Worm (Caenorhabditis elegans): Measurements from ENCODE around the gene spr-1.

spr-1 gene

ce11 chrV:8092385-8092784 lies 36.8 kb downstream of the spr-1 start, which contains the start of gene str-129:
TSS of gene str-129 (minus strand) at chrV:8092485.
- no peak for TF ChIP-seq R02D3.7 (tag; optimal IDR thresholded peaks at IDR 0.05)
- TF ChIP-seq ztf-1 (GFP tag; conservative IDR thresholded peaks at IDR 0.05), result no peak
- TF ChIP-seq sem-4 (tag; optimal IDR thresholded peaks at IDR 0.05), result no peak
- no peak for TF ChIP-seq sma-3 (GFP tag; optimal IDR thresholded peaks at IDR 0.05)
- no peak for TF ChIP-seq lin-13 (GFP tag; optimal IDR thresholded peaks at IDR 0.05)
- no peak for TF ChIP-seq aly-2 (tag; optimal IDR thresholded peaks at IDR 0.05)
- no peak for TF ChIP-seq mdl-1 (tag; optimal IDR thresholded peaks at IDR 0.05)
- TF ChIP-seq fos-1 (tag; optimal IDR thresholded peaks at IDR 0.05), result no peak
- no peak for TF ChIP-seq crh-2 (tag; optimal IDR thresholded peaks at IDR 0.05)
- TF ChIP-seq alr-1 (tag; optimal IDR thresholded peaks at IDR 0.05), result no peak
- TF ChIP-seq F13H6.1 (tag; optimal IDR thresholded peaks at IDR 0.05), result no peak
- no peak for TF ChIP-seq nhr-11 (tag; optimal IDR thresholded peaks at IDR 0.05)
- no peak for TF ChIP-seq dmd-4 (tag; optimal IDR thresholded peaks at IDR 0.05)
- TF ChIP-seq nhr-21 (tag; optimal IDR thresholded peaks at IDR 0.05), result no peak
- no peak for TF ChIP-seq nhr-25 (tag; optimal IDR thresholded peaks at IDR 0.05)
- TF ChIP-seq nhr-6 (tag; optimal IDR thresholded peaks at IDR 0.05), result no peak
- TF ChIP-seq unc-62 (GFP tag; optimal IDR thresholded peaks at IDR 0.05), result no peak

- no peak for TF ChIP-seq gmeb-1 (tag; optimal IDR thresholded peaks at IDR 0.05)
- TF ChIP-seq nhr-11 (tag; optimal IDR thresholded peaks at IDR 0.05), result no peak
- no peak for TF ChIP-seq ceh-82 (tag; optimal IDR thresholded peaks at IDR 0.05)
- TF ChIP-seq skn-1 (tag; optimal IDR thresholded peaks at IDR 0.05), result no peak
- no peak for TF ChIP-seq nhr-77 (tag; optimal IDR thresholded peaks at IDR 0.05)
- TF ChIP-seq blmp-1 (tag; optimal IDR thresholded peaks at IDR 0.05; ENCODE audit: insufficient read depth), result no peak
- TF ChIP-seq lin-11 (tag; optimal IDR thresholded peaks at IDR 0.05), result no peak
- no peak for TF ChIP-seq nhr-10 (tag; optimal IDR thresholded peaks at IDR 0.05)
- no peak for TF ChIP-seq sem-4 (tag; optimal IDR thresholded peaks at IDR 0.05)
- no peak for TF ChIP-seq egl-27 (tag; optimal IDR thresholded peaks at IDR 0.05)
- no peak for TF ChIP-seq crh-2 (tag; optimal IDR thresholded peaks at IDR 0.05)
- TF ChIP-seq unc-39 (tag; optimal IDR thresholded peaks at IDR 0.05), result no peak
- no peak for TF ChIP-seq ztf-11 (tag; optimal IDR thresholded peaks at IDR 0.05)
- TF ChIP-seq F13H6.1 (tag; optimal IDR thresholded peaks at IDR 0.05), result no peak
- TF ChIP-seq ama-1 (optimal IDR thresholded peaks at IDR 0.05), result no peak
- no peak for TF ChIP-seq nhr-23 (tag; optimal IDR thresholded peaks at IDR 0.05)
Measured at ce11 chrV:8090595-8090994, 38.6 kb downstream of the spr-1 start, which contains the start of gene str-130. TSS of gene str-130 (minus strand) at chrV:8090695.

DNA sequence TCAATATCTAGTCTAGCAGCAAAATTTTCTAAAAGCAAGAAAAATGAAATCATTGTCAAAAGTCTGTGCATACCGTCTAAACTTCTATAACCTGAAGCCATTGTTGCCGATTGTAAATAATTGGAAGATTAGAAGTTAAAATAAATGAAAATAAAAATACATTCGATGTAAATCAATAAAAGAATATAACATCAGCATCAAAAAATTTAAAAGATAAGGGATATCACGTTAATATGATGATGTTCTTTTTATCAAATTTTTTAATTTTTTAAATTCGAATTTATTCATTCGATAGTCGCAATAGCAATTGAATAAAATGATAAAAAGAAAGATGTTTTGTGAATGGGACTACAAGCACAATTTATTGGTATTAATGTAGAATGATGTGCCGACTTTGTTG lies 44.0 kb downstream of the spr-1 start, which contains the start of gene C09H5.7:
C09H5.7 (minus strand) TSS at position 101 of the 400 bp plus-strand sequence.
- TF ChIP-seq mab-5 (tag; optimal IDR thresholded peaks at IDR 0.05) (no peak), F13H6.1 (tag; optimal IDR thresholded peaks at IDR 0.05) (no peak), skn-1 (tag; optimal IDR thresholded peaks at IDR 0.05) (no peak), sma-9 (GFP tag; optimal IDR thresholded peaks at IDR 0.05) (no peak), sma-9 (tag; optimal IDR thresholded peaks at IDR 0.05) (no peak), mdl-1 (tag; optimal IDR thresholded peaks at IDR 0.05) (no peak), mbf-1 (tag; optimal IDR thresholded peaks at IDR 0.05) (no peak), unc-39 (tag; optimal IDR thresholded peaks at IDR 0.05) (no peak), unc-62 (GFP tag; optimal IDR thresholded peaks at IDR 0.05) (no peak), ama-1 (optimal IDR thresholded peaks at IDR 0.05) (no peak)

DNA sequence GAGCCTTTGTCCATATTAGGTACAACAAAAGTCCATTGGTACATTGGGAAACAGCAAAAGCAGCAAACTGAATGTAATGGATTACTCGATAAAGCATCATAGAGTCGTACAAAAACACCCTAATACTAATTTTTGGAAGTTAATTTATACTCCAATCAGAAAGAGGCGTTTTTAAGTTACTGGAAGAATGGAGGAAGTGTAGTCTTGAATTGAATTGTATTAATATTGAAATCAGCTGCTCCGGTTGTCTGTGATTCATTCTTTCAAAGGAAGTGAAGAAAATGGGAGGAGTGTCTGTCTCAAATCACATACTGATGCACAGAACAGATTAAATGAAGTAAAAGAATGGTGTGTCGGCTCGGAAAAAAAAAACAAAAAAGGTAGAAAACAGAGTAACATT lies 47.6 kb downstream of the spr-1 start, which contains the start of gene str-131:
str-131 (minus strand) TSS at position 101 of the 400 bp plus-strand sequence.
- TF ChIP-seq nhr-12 (tag; optimal IDR thresholded peaks at IDR 0.05) (no peak), unc-39 (tag; optimal IDR thresholded peaks at IDR 0.05) (no peak), mdl-1 (tag; optimal IDR thresholded peaks at IDR 0.05) (no peak), R02D3.7 (tag; optimal IDR thresholded peaks at IDR 0.05) (no peak), nhr-21 (tag; optimal IDR thresholded peaks at IDR 0.05) (no peak), blmp-1 (tag; optimal IDR thresholded peaks at IDR 0.05; ENCODE audit: insufficient read depth) (no peak), dmd-4 (tag; optimal IDR thresholded peaks at IDR 0.05) (no peak), C34F6.9 (tag; optimal IDR thresholded peaks at IDR 0.05) (no peak), Y55F3AM.14 (GFP tag; optimal IDR thresholded peaks at IDR 0.05) (no peak), sma-3 (GFP tag; optimal IDR thresholded peaks at IDR 0.05) (no peak), peb-1 (tag; optimal IDR thresholded peaks at IDR 0.05) (no peak), sem-4 (tag; optimal IDR thresholded peaks at IDR 0.05) (no peak), F13H6.1 (tag; optimal IDR thresholded peaks at IDR 0.05) (no peak), lin-13 (GFP tag; optimal IDR thresholded peaks at IDR 0.05) (no peak), snpc-4 (tag; optimal IDR thresholded peaks at IDR 0.05) (no peak), elt-1 (tag; optimal IDR thresholded peaks at IDR 0.05) (no peak), ztf-4 (tag; optimal IDR thresholded peaks at IDR 0.05) (no peak), egl-27 (tag; optimal IDR thresholded peaks at IDR 0.05) (no peak), lin-39 (tag; optimal IDR thresholded peaks at IDR 0.05) (no peak)

Measured in whole organism, L2 larva.